Worm (Caenorhabditis elegans) whole organism, L4 larva: ENCODE results near the gene mrck-1.

ENCODE experiments used
- F10B5.3 ChIP-seq: sonication (generic microtip); optimal IDR thresholded peaks from 2 replicates; lab custom pipeline; 2016; ENCODE audit warnings: mild to moderate bottlenecking, missing genetic modification characterization, missing compliant biosample characterization
- R02D3.7 ChIP-seq: fragments of 150-350 bp; sonication (generic microtip); optimal IDR thresholded peaks from 3 replicates; lab custom pipeline; 2014; ENCODE audit warnings: missing biosample characterization, missing genetic modification characterization
- T20F7.1 ChIP-seq: fragments of 200-800 bp; sonication (Bioruptor generic); optimal IDR thresholded peaks from 2 replicates; lab custom pipeline; 2018; ENCODE audit warnings: mild to moderate bottlenecking, missing genetic modification characterization, missing compliant biosample characterization
- Y105C5A.15 ChIP-seq: fragments of 200-800 bp; sonication (Bioruptor generic); IDR thresholded peaks from 2 replicates; pipeline ENCODE4 v1.3.6; 2022; ENCODE audit warnings: missing genetic modification characterization, missing compliant biosample characterization
- Y5F2A.4 ChIP-seq: fragments of 200-800 bp; sonication (Bioruptor generic); optimal IDR thresholded peaks from 2 replicates; lab custom pipeline; 2018; ENCODE audit warnings: mild to moderate bottlenecking, missing genetic modification characterization, missing compliant biosample characterization
- ZK546.5 ChIP-seq, 2 experiments: sonication (generic microtip); optimal IDR thresholded peaks; 2 replicates each; lab custom pipeline; 2017; ENCODE audit warnings: missing biosample characterization in 2 of 2, missing genetic modification characterization in 2 of 2
- aha-1 ChIP-seq: fragments of 150-350 bp; peaks from one replicate; lab custom pipeline; 2014; ENCODE audit warnings: missing biosample characterization, missing genetic modification characterization
- aly-2 ChIP-seq: sonication (generic microtip); optimal IDR thresholded peaks from 2 replicates; lab custom pipeline; 2018; ENCODE audit warnings: missing biosample characterization, missing genetic modification characterization
- ama-1 ChIP-seq: fragments of 150-350 bp; optimal IDR thresholded peaks from 2 replicates; lab custom pipeline; 2014; ENCODE audit warnings: inconsistent platforms, mixed read lengths
- attf-4 ChIP-seq: sonication (generic microtip); optimal IDR thresholded peaks from 3 replicates; lab custom pipeline; 2017; ENCODE audit warnings: missing biosample characterization, missing genetic modification characterization
- ceh-20 ChIP-seq: fragments of 200-800 bp; sonication (Bioruptor generic); IDR thresholded peaks from 2 replicates; pipeline ENCODE4 v1.3.6; 2022; ENCODE audit warnings: missing genetic modification reagents, missing genetic modification characterization, missing compliant biosample characterization
- ceh-28 ChIP-seq: fragments of 150-350 bp; optimal IDR thresholded peaks from 2 replicates; lab custom pipeline; 2014; ENCODE audit warnings: missing biosample characterization, missing genetic modification reagents, missing genetic modification characterization
- cey-2 ChIP-seq: sonication (generic microtip); optimal IDR thresholded peaks from 3 replicates; lab custom pipeline; 2017; ENCODE audit warnings: missing genetic modification characterization, mild to moderate bottlenecking, missing compliant biosample characterization, antibody characterized with exemption, borderline replicate concordance; ENCODE audit not compliant: insufficient read depth
- daf-16 ChIP-seq, 3 experiments: sonication (generic microtip); optimal IDR thresholded peaks; 2 replicates each; lab custom pipeline; 2016 to 2017; ENCODE audit warnings: missing genetic modification characterization in 3 of 3, missing genetic modification reagents in 3 of 3, mild to moderate bottlenecking in 2 of 3, missing compliant biosample characterization in 2 of 3, missing biosample characterization in 1 of 3, moderate library complexity in 1 of 3
- daf-8 ChIP-seq: fragments of 200-800 bp; sonication (Bioruptor generic); IDR thresholded peaks from 2 replicates; pipeline ENCODE4 v1.3.6; 2022; ENCODE audit warnings: missing genetic modification characterization, missing compliant biosample characterization
- dmd-6 ChIP-seq: fragments of 200-800 bp; sonication (Bioruptor generic); IDR thresholded peaks from 2 replicates; pipeline ENCODE4 v1.3.6; 2022; ENCODE audit warnings: missing genetic modification reagents, missing genetic modification characterization, missing compliant biosample characterization
- dmd-9 ChIP-seq: fragments of 200-800 bp; sonication (Bioruptor generic); IDR thresholded peaks from 2 replicates; pipeline ENCODE4 v1.3.6; 2022; ENCODE audit warnings: missing genetic modification reagents, missing genetic modification characterization, missing compliant biosample characterization
- dpl-1 ChIP-seq: fragments of 150-350 bp; optimal IDR thresholded peaks from 2 replicates; lab custom pipeline; 2014; ENCODE audit warnings: missing biosample characterization, missing genetic modification reagents, missing genetic modification characterization
- egl-43 ChIP-seq: fragments of 200-800 bp; sonication (Bioruptor generic); IDR thresholded peaks from 2 replicates; pipeline ENCODE4 v1.3.6; 2022; ENCODE audit warnings: missing genetic modification reagents, missing genetic modification characterization, missing compliant biosample characterization
- fkh-10 ChIP-seq: fragments of 150-350 bp; optimal IDR thresholded peaks from 2 replicates; lab custom pipeline; 2014; ENCODE audit warnings: missing biosample characterization, missing genetic modification reagents, missing genetic modification characterization
- hlh-30 ChIP-seq: sonication (generic microtip); optimal IDR thresholded peaks from 2 replicates; lab custom pipeline; 2017; ENCODE audit warnings: antibody characterized with exemption, mild to moderate bottlenecking, missing genetic modification characterization, missing compliant biosample characterization; ENCODE audit not compliant: insufficient read depth
- hmg-1.1 ChIP-seq: fragments of 200-800 bp; sonication (Bioruptor generic); IDR thresholded peaks from 2 replicates; pipeline ENCODE4 v1.3.6; 2022; ENCODE audit warnings: missing genetic modification reagents, missing genetic modification characterization, missing compliant biosample characterization
- lin-15B ChIP-seq: fragments of 150-350 bp; sonication (generic microtip); optimal IDR thresholded peaks from 3 replicates; lab custom pipeline; 2014; ENCODE audit warnings: missing biosample characterization, missing genetic modification characterization
- lin-29 ChIP-seq: fragments of 200-800 bp; sonication (Bioruptor generic); IDR thresholded peaks from 2 replicates; pipeline ENCODE4 v1.3.6; 2022; ENCODE audit warnings: missing genetic modification reagents, missing genetic modification characterization, missing compliant biosample characterization
- lin-38 ChIP-seq: fragments of 200-800 bp; sonication (Bioruptor generic); IDR thresholded peaks from 2 replicates; pipeline ENCODE4 v1.3.6; 2022; ENCODE audit warnings: missing genetic modification reagents, missing genetic modification characterization, missing compliant biosample characterization
- lin-39 ChIP-seq: fragments of 150-350 bp; optimal IDR thresholded peaks from 2 replicates; lab custom pipeline; 2014; ENCODE audit warnings: missing biosample characterization, missing genetic modification reagents, missing genetic modification characterization
- lsy-2 ChIP-seq, 2 experiments: fragments of 150-350 bp in 1 of 2; sonication (generic microtip) in 1 of 2; optimal IDR thresholded peaks; 2 replicates each; lab custom pipeline; 2014 to 2017; ENCODE audit warnings: missing biosample characterization in 2 of 2, missing genetic modification characterization in 2 of 2
- madf-5 ChIP-seq, 2 experiments: fragments of 200-800 bp; sonication (Bioruptor generic); IDR thresholded peaks; 2 replicates each; pipeline ENCODE4 v1.3.6; 2022; ENCODE audit warnings: missing compliant biosample characterization in 2 of 2, missing genetic modification characterization in 2 of 2
- madf-9 ChIP-seq: fragments of 200-800 bp; sonication (Bioruptor generic); conservative IDR thresholded peaks from 2 replicates; pipeline ENCODE4 v1.3.6; 2022; ENCODE audit warnings: missing genetic modification reagents, missing genetic modification characterization, missing compliant biosample characterization
- mdl-1 ChIP-seq, 2 experiments: fragments of 150-350 bp in 1 of 2; sonication (generic microtip) in 1 of 2; optimal IDR thresholded peaks; 2 replicates each; lab custom pipeline; 2014 to 2017; ENCODE audit warnings: missing biosample characterization in 2 of 2, missing genetic modification characterization in 2 of 2
- mep-1 ChIP-seq: fragments of 150-350 bp; sonication (generic microtip); optimal IDR thresholded peaks from 3 replicates; lab custom pipeline; 2014; ENCODE audit warnings: missing biosample characterization, missing genetic modification characterization
- mxl-3 ChIP-seq: fragments of 200-800 bp; sonication (Bioruptor generic); optimal IDR thresholded peaks from 2 replicates; lab custom pipeline; 2018; ENCODE audit warnings: mild to moderate bottlenecking, missing genetic modification characterization, missing compliant biosample characterization
- nhr-111 ChIP-seq: fragments of 200-800 bp; sonication (Bioruptor generic); optimal IDR thresholded peaks from 2 replicates; lab custom pipeline; 2018; ENCODE audit warnings: mild to moderate bottlenecking, missing genetic modification characterization, missing compliant biosample characterization
- nhr-237 ChIP-seq: sonication (generic microtip); optimal IDR thresholded peaks from 2 replicates; lab custom pipeline; 2017; ENCODE audit warnings: missing biosample characterization, missing genetic modification characterization
- nhr-25 ChIP-seq: sonication (generic microtip); optimal IDR thresholded peaks from 2 replicates; lab custom pipeline; 2017; ENCODE audit warnings: missing genetic modification characterization, mild to moderate bottlenecking, missing compliant biosample characterization, antibody characterized with exemption, moderate library complexity, borderline replicate concordance; ENCODE audit not compliant: insufficient read depth
- nhr-48 ChIP-seq: sonication (generic microtip); optimal IDR thresholded peaks from 2 replicates; lab custom pipeline; 2016; ENCODE audit warnings: mild to moderate bottlenecking, missing genetic modification characterization, missing compliant biosample characterization
- nhr-6 ChIP-seq: fragments of 150-350 bp; optimal IDR thresholded peaks from 2 replicates; lab custom pipeline; 2014; ENCODE audit warnings: missing biosample characterization, missing genetic modification characterization
- nhr-77 ChIP-seq: fragments of 150-350 bp; optimal IDR thresholded peaks from 2 replicates; lab custom pipeline; 2014; ENCODE audit warnings: missing biosample characterization, missing genetic modification characterization
- sdz-12 ChIP-seq: fragments of 200-800 bp; sonication (Bioruptor generic); optimal IDR thresholded peaks from 2 replicates; lab custom pipeline; 2018; ENCODE audit warnings: mild to moderate bottlenecking, missing genetic modification characterization, missing compliant biosample characterization
- set-16 ChIP-seq: fragments of 200-800 bp; sonication (Bioruptor generic); IDR thresholded peaks from 2 replicates; pipeline ENCODE4 v1.3.6; 2022; ENCODE audit warnings: missing genetic modification reagents, missing genetic modification characterization, missing compliant biosample characterization
- snpc-1.2 ChIP-seq: fragments of 200-800 bp; sonication (Bioruptor generic); IDR thresholded peaks from 2 replicates; pipeline ENCODE4 v1.3.6; 2022; ENCODE audit warnings: missing genetic modification reagents, missing genetic modification characterization, missing compliant biosample characterization
- tag-97 ChIP-seq: fragments of 200-800 bp; sonication (Bioruptor generic); IDR thresholded peaks from 2 replicates; pipeline ENCODE4 v1.3.6; 2022; ENCODE audit warnings: missing genetic modification characterization, missing compliant biosample characterization
- unc-130 ChIP-seq: sonication (generic microtip); optimal IDR thresholded peaks from 2 replicates; lab custom pipeline; 2016; ENCODE audit warnings: missing genetic modification reagents, missing genetic modification characterization, missing compliant biosample characterization
- unc-39 ChIP-seq: sonication (generic microtip); optimal IDR thresholded peaks from 2 replicates; lab custom pipeline; 2017; ENCODE audit warnings: missing biosample characterization, missing genetic modification characterization
- vab-7 ChIP-seq: fragments of 200-800 bp; sonication (Bioruptor generic); IDR thresholded peaks from 2 replicates; pipeline ENCODE4 v1.3.6; 2022; ENCODE audit warnings: missing genetic modification reagents, missing genetic modification characterization, missing compliant biosample characterization
- zag-1 ChIP-seq: fragments of 150-350 bp; optimal IDR thresholded peaks from 2 replicates; lab custom pipeline; 2014; ENCODE audit warnings: missing biosample characterization, missing genetic modification characterization
- zfp-3 ChIP-seq: fragments of 200-800 bp; sonication (Bioruptor generic); conservative IDR thresholded peaks from 2 replicates; pipeline ENCODE4 v1.3.6; 2022; ENCODE audit warnings: missing genetic modification reagents, missing genetic modification characterization, missing compliant biosample characterization
- ztf-7 ChIP-seq: fragments of 150-350 bp; optimal IDR thresholded peaks from 2 replicates; lab custom pipeline; 2014; ENCODE audit warnings: missing biosample characterization, missing genetic modification characterization

Gene mrck-1

ce11 chrV:6278117-6279081 lies 11.3 kb upstream of the mrck-1 start, which contains the start of gene fil-2 (continued):
- TF ChIP-seq zfp-3 (GFP tag; lab: Robert Waterston, UW) (peak; percentile 99), lin-29 (0 out of 2 replicates have a peak, but pooled peaks have one; percentile 39), sdz-12 (peak; percentile 46), cey-2 (tag; lab: Kevin White, UChicago) (no peak), daf-8 (GFP tag; lab: Robert Waterston, UW) (no peak), ceh-28 (tag; lab: Kevin White, UChicago) (no peak), T20F7.1 (GFP tag; lab: Kevin White, UChicago) (peak; percentile 66), madf-5 (GFP tag; IDR thresholded peaks at IDR 0.05; lab: Robert Waterston, UW) (no peak; a peak in 1 of 4 replicates), Y105C5A.15 (GFP tag; lab: Robert Waterston, UW) (no peak), mep-1 (tag; lab: Kevin White, UChicago) (peak; percentile 59), nhr-48 (no peak), madf-9 (GFP tag; lab: Robert Waterston, UW) (no peak), ztf-7 (tag; lab: Kevin White, UChicago) (no peak), unc-39 (tag; lab: Kevin White, UChicago) (no peak), snpc-1.2 (0 out of 2 replicates have a peak, but pooled peaks have one; percentile 23), dmd-9 (GFP tag; lab: Robert Waterston, UW) (no peak), hmg-1.1 (GFP tag; lab: Robert Waterston, UW) (0 out of 2 replicates have a peak, but pooled peaks have one; percentile 21), nhr-111 (no peak), R02D3.7 (tag; lab: Kevin White, UChicago) (no peak), nhr-237 (tag; lab: Kevin White, UChicago) (no peak), lin-39 (no peak), aly-2 (tag; lab: Kevin White, UChicago) (no peak), ZK546.5 (tag; optimal IDR thresholded peaks at IDR 0.05; lab: Kevin White, UChicago) (no peak), zag-1 (tag; lab: Kevin White, UChicago) (no peak), lin-15B (tag; lab: Kevin White, UChicago) (no peak), attf-4 (tag; lab: Kevin White, UChicago) (no peak), nhr-6 (tag; lab: Kevin White, UChicago) (peak; percentile 59), vab-7 (no peak), dpl-1 (GFP tag; lab: Kevin White, UChicago) (no peak), set-16 (GFP tag; lab: Robert Waterston, UW) (no peak), Y5F2A.4 (GFP tag; lab: Kevin White, UChicago) (no peak), fkh-10 (GFP tag; lab: Kevin White, UChicago) (no peak), F10B5.3 (no peak), tag-97 (no peak), egl-43 (GFP tag; lab: Robert Waterston, UW) (no peak), unc-130 (GFP tag; lab: Kevin White, UChicago) (no peak), mdl-1 (tag; optimal IDR thresholded peaks at IDR 0.05; lab: Kevin White, UChicago) (no peak), lsy-2 (tag; optimal IDR thresholded peaks at IDR 0.05; lab: Kevin White, UChicago) (peak in 1 of 2 experiments; percentile 10)

- TF ChIP-seq ceh-20 (GFP tag; lab: Robert Waterston, UW) (0 out of 2 replicates have a peak, but pooled peaks have one; percentile 6), mxl-3 (GFP tag; lab: Kevin White, UChicago) (peak; percentile 23), sdz-12 (peak; percentile 11), ama-1 (lab: Kevin White, UChicago) (peak; percentile 86), aha-1 (tag; lab: Kevin White, UChicago) (peak; percentile 91), dpl-1 (GFP tag; lab: Kevin White, UChicago) (no peak), dmd-6 (GFP tag; lab: Robert Waterston, UW) (peak; percentile 24; the same call in 1 of the 2 replicates), lin-38 (GFP tag; lab: Robert Waterston, UW) (0 out of 2 replicates have a peak, but pooled peaks have one; percentile 8), nhr-25 (tag; lab: Kevin White, UChicago) (no peak), daf-16 (GFP tag; optimal IDR thresholded peaks at IDR 0.05; lab: Kevin White, UChicago) (no peak), daf-16 (tag; optimal IDR thresholded peaks at IDR 0.05; lab: Kevin White, UChicago) (peak; percentile 65), nhr-77 (tag; lab: Kevin White, UChicago) (peak; percentile 46), hlh-30 (tag; lab: Kevin White, UChicago) (peak; percentile 59)
These were observed 10.2 kb upstream of the mrck-1 start for ce11 chrV:6277178-6277834.
